Worm (Caenorhabditis elegans) whole organism, L3 larva: Measurements from ENCODE around the gene fnta-1.

ENCODE experiments used
- R02D3.7 ChIP-seq: fragments of 150-350 bp; optimal IDR thresholded peaks from 2 replicates; lab custom pipeline; 2014; ENCODE audit warnings: missing biosample characterization, missing genetic modification characterization
- aly-2 ChIP-seq: fragments of 150-350 bp; optimal IDR thresholded peaks from 2 replicates; lab custom pipeline; 2014; ENCODE audit warnings: missing biosample characterization, missing genetic modification characterization
- ama-1 ChIP-seq: fragments of 150-350 bp; optimal IDR thresholded peaks from 2 replicates; lab custom pipeline; 2018
- ceh-16 ChIP-seq: sonication (generic microtip); optimal IDR thresholded peaks from 2 replicates; lab custom pipeline; 2017; ENCODE audit warnings: missing biosample characterization, missing genetic modification characterization
- ceh-28 ChIP-seq: fragments of 150-350 bp; optimal IDR thresholded peaks from 2 replicates; lab custom pipeline; 2014; ENCODE audit warnings: missing biosample characterization, missing genetic modification reagents, missing genetic modification characterization
- ceh-82 ChIP-seq: fragments of 150-350 bp; optimal IDR thresholded peaks from 2 replicates; lab custom pipeline; 2014; ENCODE audit warnings: missing biosample characterization, missing genetic modification characterization
- ceh-9 ChIP-seq: sonication (generic microtip); optimal IDR thresholded peaks from 2 replicates; lab custom pipeline; 2018; ENCODE audit warnings: missing biosample characterization, missing genetic modification characterization
- daf-12 ChIP-seq: fragments of 150-350 bp; optimal IDR thresholded peaks from 2 replicates; lab custom pipeline; 2014; ENCODE audit warnings: missing biosample characterization, missing genetic modification reagents, missing genetic modification characterization
- egl-27 ChIP-seq: sonication (generic microtip); optimal IDR thresholded peaks from 4 replicates; lab custom pipeline; 2017; ENCODE audit warnings: missing biosample characterization, missing genetic modification reagents, missing genetic modification characterization
- egl-5 ChIP-seq: fragments of 150-350 bp; optimal IDR thresholded peaks from 2 replicates; lab custom pipeline; 2017; ENCODE audit warnings: missing biosample characterization, missing genetic modification reagents, missing genetic modification characterization, inconsistent platforms
- elt-1 ChIP-seq: fragments of 150-350 bp; optimal IDR thresholded peaks from 2 replicates; lab custom pipeline; 2014; ENCODE audit warnings: missing biosample characterization, missing genetic modification characterization
- elt-2 ChIP-seq: sonication (generic microtip); optimal IDR thresholded peaks from 2 replicates; lab custom pipeline; 2016; ENCODE audit warnings: missing genetic modification reagents, mild to moderate bottlenecking, missing genetic modification characterization, missing compliant biosample characterization
- elt-3 ChIP-seq, 3 experiments: fragments of 150-350 bp in 1 of 3; sonication (generic microtip) in 2 of 3; optimal IDR thresholded peaks; 2 replicates in 2 of 3; 4 replicates in 1 of 3; lab custom pipeline; 2014 to 2017; ENCODE audit warnings: missing biosample characterization in 3 of 3, missing genetic modification characterization in 3 of 3
- eor-1 ChIP-seq, 2 experiments: fragments of 150-350 bp; optimal IDR thresholded peaks; 2 replicates each; lab custom pipeline; 2014 to 2018; ENCODE audit warnings: missing biosample characterization in 2 of 2, missing genetic modification characterization in 2 of 2
- fkh-10 ChIP-seq: sonication (generic microtip); optimal IDR thresholded peaks from 2 replicates; lab custom pipeline; 2017; ENCODE audit warnings: missing biosample characterization, missing genetic modification reagents, missing genetic modification characterization
- fkh-2 ChIP-seq: fragments of 150-350 bp; optimal IDR thresholded peaks from 2 replicates; lab custom pipeline; 2014; ENCODE audit warnings: missing biosample characterization, missing genetic modification reagents, missing genetic modification characterization
- fos-1 ChIP-seq: fragments of 150-350 bp; optimal IDR thresholded peaks from 2 replicates; lab custom pipeline; 2014; ENCODE audit warnings: missing biosample characterization, missing genetic modification characterization
- hmg-11 ChIP-seq: sonication (generic microtip); optimal IDR thresholded peaks from 2 replicates; lab custom pipeline; 2016; ENCODE audit warnings: missing genetic modification characterization, missing compliant biosample characterization
- jun-1 ChIP-seq: fragments of 150-350 bp; optimal IDR thresholded peaks from 2 replicates; lab custom pipeline; 2014; ENCODE audit warnings: missing biosample characterization, missing genetic modification reagents, missing genetic modification characterization
- lin-15B ChIP-seq: fragments of 150-350 bp; optimal IDR thresholded peaks from 2 replicates; lab custom pipeline; 2014; ENCODE audit warnings: missing biosample characterization, missing genetic modification characterization
- lin-39 ChIP-seq: fragments of 150-350 bp; optimal IDR thresholded peaks from 2 replicates; lab custom pipeline; 2018; ENCODE audit warnings: missing biosample characterization, missing genetic modification reagents, missing genetic modification characterization
- lsy-12 ChIP-seq: sonication (generic microtip); optimal IDR thresholded peaks from 2 replicates; lab custom pipeline; 2016; ENCODE audit warnings: mild to moderate bottlenecking, missing genetic modification characterization, missing compliant biosample characterization
- mdl-1 ChIP-seq: fragments of 150-350 bp; optimal IDR thresholded peaks from 2 replicates; lab custom pipeline; 2014; ENCODE audit warnings: missing biosample characterization, missing genetic modification characterization
- mml-1 ChIP-seq: fragments of 150-350 bp; sonication (generic microtip); optimal IDR thresholded peaks from 3 replicates; lab custom pipeline; 2014; ENCODE audit warnings: missing biosample characterization, missing genetic modification characterization
- nfya-1 ChIP-seq: sonication (generic microtip); optimal IDR thresholded peaks from 2 replicates; lab custom pipeline; 2017; ENCODE audit warnings: missing genetic modification characterization, mild to moderate bottlenecking, missing compliant biosample characterization, antibody characterized with exemption, moderate library complexity; ENCODE audit not compliant: insufficient read depth
- nhr-23 ChIP-seq: fragments of 150-350 bp; optimal IDR thresholded peaks from 2 replicates; lab custom pipeline; 2014; ENCODE audit warnings: missing biosample characterization, missing genetic modification reagents, missing genetic modification characterization
- nhr-237 ChIP-seq: fragments of 150-350 bp; optimal IDR thresholded peaks from 2 replicates; lab custom pipeline; 2014; ENCODE audit warnings: missing biosample characterization, missing genetic modification characterization
- nhr-43 ChIP-seq: sonication (generic microtip); optimal IDR thresholded peaks from 2 replicates; lab custom pipeline; 2016; ENCODE audit warnings: mild to moderate bottlenecking, missing genetic modification characterization, missing compliant biosample characterization; ENCODE audit not compliant: poor library complexity, severe bottlenecking
- nhr-67 ChIP-seq: fragments of 150-350 bp; optimal IDR thresholded peaks from 2 replicates; lab custom pipeline; 2014; ENCODE audit warnings: missing biosample characterization, missing genetic modification characterization
- nhr-76 ChIP-seq: fragments of 150-350 bp; sonication (generic microtip); optimal IDR thresholded peaks from 5 replicates; lab custom pipeline; 2014; ENCODE audit warnings: missing biosample characterization, missing genetic modification characterization
- nhr-77 ChIP-seq: fragments of 150-350 bp; optimal IDR thresholded peaks from 2 replicates; lab custom pipeline; 2014; ENCODE audit warnings: missing biosample characterization, missing genetic modification characterization
- pha-4 ChIP-seq: fragments of 150-350 bp; optimal IDR thresholded peaks from 2 replicates; lab custom pipeline; 2014; ENCODE audit warnings: missing biosample characterization, missing genetic modification reagents, missing genetic modification characterization
- pqm-1 ChIP-seq: fragments of 150-350 bp; optimal IDR thresholded peaks from 2 replicates; lab custom pipeline; 2017; ENCODE audit warnings: missing biosample characterization, missing genetic modification characterization, inconsistent platforms
- sea-2 ChIP-seq: fragments of 150-350 bp; sonication (generic microtip); optimal IDR thresholded peaks from 4 replicates; lab custom pipeline; 2014; ENCODE audit warnings: missing biosample characterization, missing genetic modification reagents, missing genetic modification characterization
- snpc-4 ChIP-seq: fragments of 150-350 bp; optimal IDR thresholded peaks from 2 replicates; lab custom pipeline; 2014; ENCODE audit warnings: missing biosample characterization, missing genetic modification characterization
- tbx-2 ChIP-seq: sonication (generic microtip); optimal IDR thresholded peaks from 2 replicates; lab custom pipeline; 2016; ENCODE audit warnings: mild to moderate bottlenecking, missing genetic modification characterization, missing compliant biosample characterization
- unc-39 ChIP-seq: sonication (generic microtip); optimal IDR thresholded peaks from 4 replicates; lab custom pipeline; 2017; ENCODE audit warnings: missing biosample characterization, missing genetic modification characterization
- unc-62 ChIP-seq: fragments of 150-350 bp; sonication (generic microtip); optimal IDR thresholded peaks from 4 replicates; lab custom pipeline; 2014; ENCODE audit warnings: missing biosample characterization, missing genetic modification reagents, missing genetic modification characterization
- ztf-11 ChIP-seq: fragments of 150-350 bp; optimal IDR thresholded peaks from 2 replicates; lab custom pipeline; 2014; ENCODE audit warnings: missing biosample characterization, missing genetic modification characterization
- ztf-4 ChIP-seq: fragments of 150-350 bp; optimal IDR thresholded peaks from 2 replicates; lab custom pipeline; 2014; ENCODE audit warnings: missing biosample characterization, missing genetic modification characterization

fnta-1 gene

DNA sequence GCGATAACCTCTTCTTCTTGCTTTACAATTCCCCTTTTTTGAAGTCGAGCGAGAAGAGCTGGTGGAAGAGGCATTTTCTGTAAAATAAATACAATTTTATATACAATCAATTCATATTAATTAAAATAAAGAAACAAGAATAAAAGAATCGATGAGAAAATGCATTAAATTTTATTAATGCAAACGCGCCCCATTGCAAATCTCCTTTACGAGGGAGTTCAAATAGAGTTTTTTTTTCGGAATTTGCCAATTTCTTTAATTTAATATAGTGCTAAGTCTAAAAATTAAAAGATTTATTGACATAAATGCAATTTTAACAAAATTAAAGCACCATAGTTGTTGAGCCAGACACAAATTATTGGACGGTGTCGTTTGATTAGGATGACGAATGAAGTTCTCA, 21.5 kb upstream of the fnta-1 start, which contains the start of gene pqbp-1.1:
pqbp-1.1 (minus strand) TSS at position 77 of the 400 bp plus-strand sequence.
- peak; percentile 68 for TF ChIP-seq lin-15B (tag; lab: Kevin White, UChicago)
- TF ChIP-seq fkh-10 (GFP tag; lab: Kevin White, UChicago): no peak
- TF ChIP-seq nhr-23: peak; percentile 46
- TF ChIP-seq nhr-43 (tag; lab: Kevin White, UChicago): no peak
- peak; percentile 61 for TF ChIP-seq ceh-28 (tag; lab: Kevin White, UChicago)
- TF ChIP-seq pha-4 (tag; lab: Kevin White, UChicago): peak; percentile 85
- TF ChIP-seq snpc-4 (tag; lab: Kevin White, UChicago): peak; percentile 37
- TF ChIP-seq nfya-1 (tag; lab: Kevin White, UChicago): peak; percentile 43
- TF ChIP-seq mml-1: no peak
- no peak for TF ChIP-seq hmg-11 (tag; lab: Kevin White, UChicago)
- TF ChIP-seq ztf-4 (tag; lab: Kevin White, UChicago): no peak
- no peak for TF ChIP-seq aly-2 (tag; lab: Kevin White, UChicago)
- TF ChIP-seq, all 47 proteins: peak for 6

DNA sequence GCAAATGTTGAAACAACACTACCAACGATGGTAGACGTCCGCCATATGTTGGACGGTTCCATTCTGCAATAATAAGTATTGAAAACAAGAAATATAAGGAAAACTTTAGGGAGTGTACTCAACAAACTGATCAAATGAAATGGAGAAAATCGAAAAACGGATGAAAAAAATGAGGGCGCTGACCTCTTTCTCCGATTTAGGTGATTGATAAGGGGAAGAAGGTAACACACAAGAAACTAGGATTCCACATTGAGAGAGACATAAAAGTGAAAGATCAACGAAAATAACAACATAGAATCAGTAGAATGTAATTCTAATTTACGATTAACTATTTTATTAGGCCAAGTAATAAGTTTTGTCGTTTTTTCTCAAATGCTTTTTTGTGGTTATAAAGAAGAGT, 19.0 kb upstream of the fnta-1 start, which contains the start of gene dpy-9:
dpy-9 (minus strand) TSS at position 63 of the 400 bp plus-strand sequence.
- peak; percentile 92 for TF ChIP-seq nhr-23
- no peak for TF ChIP-seq ceh-16 (tag; lab: Kevin White, UChicago)
- TF ChIP-seq jun-1 (tag; lab: Kevin White, UChicago): no peak

DNA sequence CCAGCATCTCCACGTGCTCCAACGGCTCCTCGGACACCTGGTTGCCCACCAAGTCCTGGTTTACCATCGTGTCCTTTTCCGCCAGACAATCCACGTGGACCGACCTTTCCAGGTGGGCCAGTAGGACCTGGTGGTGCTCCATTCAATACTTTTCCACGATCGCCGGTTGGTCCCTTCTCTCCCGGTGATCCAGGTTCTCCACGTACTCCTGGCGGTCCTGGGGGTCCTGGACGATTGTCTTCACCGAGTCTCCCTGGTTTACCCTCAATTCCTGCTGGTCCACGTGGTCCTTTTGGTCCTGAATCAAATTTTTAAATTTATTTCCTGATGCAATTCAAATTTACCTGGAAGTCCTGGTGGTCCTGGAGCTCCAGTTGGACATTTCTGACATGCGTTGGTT, 18.3 kb upstream of the fnta-1 start:
- TF ChIP-seq elt-1 (tag; lab: Kevin White, UChicago): no peak

DNA sequence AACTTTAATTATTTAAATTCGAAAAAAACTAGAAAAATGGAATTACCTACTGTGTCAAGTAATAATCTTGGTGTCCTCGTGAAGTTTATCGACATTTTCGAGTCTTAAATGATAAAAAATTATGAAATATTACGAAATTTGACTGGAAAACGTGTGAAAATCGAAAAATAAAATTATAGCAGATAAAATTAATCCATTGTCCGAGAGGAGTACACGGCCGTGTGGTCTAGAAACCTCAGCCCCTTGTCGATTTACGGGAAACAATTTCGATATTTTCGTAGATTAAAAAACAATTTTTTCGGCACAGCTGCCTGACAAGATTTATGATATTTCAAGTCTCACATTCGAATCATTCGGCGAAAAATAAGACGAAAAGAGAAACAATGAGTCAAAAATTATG, 17.0 kb upstream of the fnta-1 start, which contains the start of gene R02D3.8:
R02D3.8 (minus strand) TSS at position 109 of the 400 bp plus-strand sequence.
- TF ChIP-seq ceh-16 (tag; lab: Kevin White, UChicago) (no peak), nhr-23 (peak; percentile 57), snpc-4 (tag; lab: Kevin White, UChicago) (no peak), jun-1 (tag; lab: Kevin White, UChicago) (no peak), nfya-1 (tag; lab: Kevin White, UChicago) (peak; percentile 52), lin-39 (tag; lab: Kevin White, UChicago) (peak; percentile 25), lin-15B (tag; lab: Kevin White, UChicago) (peak; percentile 64), unc-62 (GFP tag; lab: Kevin White, UChicago) (no peak), pha-4 (tag; lab: Kevin White, UChicago) (peak; percentile 35), nhr-77 (tag; lab: Kevin White, UChicago) (no peak), elt-3 (tag; optimal IDR thresholded peaks at IDR 0.05; lab: Kevin White, UChicago) (no peak), elt-1 (tag; lab: Kevin White, UChicago) (no peak), sea-2 (GFP tag; lab: Kevin White, UChicago) (no peak), elt-2 (tag; lab: Kevin White, UChicago) (peak; percentile 16), nhr-76 (no peak), ama-1 (lab: Kevin White, UChicago) (peak; percentile 43), fkh-10 (GFP tag; lab: Kevin White, UChicago) (no peak), fos-1 (tag; lab: Kevin White, UChicago) (no peak), fkh-2 (no peak), nhr-43 (tag; lab: Kevin White, UChicago) (peak; percentile 54), ztf-11 (tag; lab: Kevin White, UChicago) (no peak), ceh-82 (tag; lab: Kevin White, UChicago) (no peak), nhr-237 (tag; lab: Kevin White, UChicago) (no peak), lsy-12 (tag; lab: Kevin White, UChicago) (peak; percentile 17), unc-39 (tag; lab: Kevin White, UChicago) (no peak), R02D3.7 (tag; lab: Kevin White, UChicago) (no peak), ceh-28 (tag; lab: Kevin White, UChicago) (no peak), hmg-11 (tag; lab: Kevin White, UChicago) (peak; percentile 24)
- TF ChIP-seq, all 47 proteins: peak for 10

DNA sequence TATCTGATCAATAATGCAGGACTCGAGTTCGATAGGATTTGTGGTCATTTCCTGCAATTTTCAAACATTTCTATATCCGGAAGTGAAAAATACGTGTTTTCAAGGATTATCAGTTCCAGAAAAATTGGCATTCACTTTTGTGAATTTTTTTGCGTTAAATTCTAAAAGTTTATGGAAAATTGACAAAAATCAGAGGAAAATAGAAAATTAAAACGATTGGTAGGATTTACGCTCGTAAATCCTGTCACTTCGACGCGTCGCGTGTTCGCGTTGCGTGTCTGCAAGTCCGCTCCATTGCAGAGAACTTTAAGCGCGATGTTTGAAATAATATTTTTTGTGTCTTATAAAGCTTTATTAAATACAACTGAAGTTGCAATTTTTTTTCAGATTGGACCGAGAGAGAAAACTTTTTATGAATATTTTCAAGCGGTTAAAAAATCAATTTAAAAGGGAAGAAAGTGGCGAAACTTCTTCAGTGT, 15.3 kb upstream of the fnta-1 start, which contains the start of gene rcat-1:
rcat-1 (minus strand) TSS at position 51 of the 479 bp plus-strand sequence.
- peak; percentile 43 for TF ChIP-seq fkh-10 (GFP tag; lab: Kevin White, UChicago)
- TF ChIP-seq eor-1 (tag; optimal IDR thresholded peaks at IDR 0.05; lab: Kevin White, UChicago): no peak
- TF ChIP-seq pqm-1: peak; percentile 3
- TF ChIP-seq sea-2 (GFP tag; lab: Kevin White, UChicago): no peak
- TF ChIP-seq elt-2 (tag; lab: Kevin White, UChicago): peak; percentile 31
- peak; percentile 40 for TF ChIP-seq jun-1 (tag; lab: Kevin White, UChicago)
- TF ChIP-seq R02D3.7 (tag; lab: Kevin White, UChicago): peak; percentile 100
- no peak for TF ChIP-seq egl-27 (tag; lab: Kevin White, UChicago)
- TF ChIP-seq nhr-77 (tag; lab: Kevin White, UChicago): peak; percentile 1
- no peak for TF ChIP-seq tbx-2 (tag; lab: Kevin White, UChicago)
- TF ChIP-seq ceh-16 (tag; lab: Kevin White, UChicago): no peak
- peak; percentile 82 for TF ChIP-seq nhr-23
- TF ChIP-seq nfya-1 (tag; lab: Kevin White, UChicago): peak; percentile 91
- TF ChIP-seq ceh-9: no peak
- TF ChIP-seq nhr-67 (tag; lab: Kevin White, UChicago): no peak
- TF ChIP-seq elt-3 (tag; optimal IDR thresholded peaks at IDR 0.05; lab: Kevin White, UChicago): no peak
- TF ChIP-seq daf-12 (tag; lab: Kevin White, UChicago): no peak
- peak; percentile 98 for TF ChIP-seq lin-15B (tag; lab: Kevin White, UChicago)
- TF ChIP-seq mdl-1 (tag; lab: Kevin White, UChicago): no peak
- TF ChIP-seq egl-5: peak; percentile 76
- TF ChIP-seq snpc-4 (tag; lab: Kevin White, UChicago): peak; percentile 67
- no peak for TF ChIP-seq nhr-76
- peak; percentile 54 for TF ChIP-seq hmg-11 (tag; lab: Kevin White, UChicago)
- TF ChIP-seq lsy-12 (tag; lab: Kevin White, UChicago): no peak
